Fruit fly (Drosophila melanogaster): ENCODE measurements around the gene Caf1-180.
A peak's percentile ranks its signal among the peaks of the same experiment; 100 is the strongest.

dm6 chrX:8558762-8559172 lies 47.3 kb downstream of the Caf1-180 start, which contains the start of gene IntS4:
- TF ChIP-seq dmrt93B (GFP tag; optimal IDR thresholded peaks at IDR 0.05) (no peak), psq (GFP tag; optimal IDR thresholded peaks at IDR 0.05) (peak; percentile 99), pan (optimal IDR thresholded peaks at IDR 0.05) (no peak)
